Fruit fly (Drosophila melanogaster) whole organism, embryonic: ENCODE measurements around the gene Duba.

Source experiments
- Antp ChIP-seq: fragments of 200-800 bp; sonication (Bioruptor generic); optimal IDR thresholded peaks from 3 replicates; lab custom pipeline; 2016; ENCODE audit warnings: missing biosample characterization, missing genetic modification characterization
- Atf-2 ChIP-seq: fragments of 200-800 bp; sonication (Bioruptor generic); optimal IDR thresholded peaks from 2 replicates; lab custom pipeline; 2016; ENCODE audit warnings: missing biosample characterization, missing genetic modification characterization
- Bteb2 ChIP-seq: fragments of 200-800 bp; sonication (Bioruptor generic); optimal IDR thresholded peaks from 2 replicates; lab custom pipeline; 2016; ENCODE audit warnings: missing biosample characterization, missing genetic modification characterization
- CG10209 ChIP-seq: fragments of 200-800 bp; sonication (Bioruptor generic); optimal IDR thresholded peaks from 3 replicates; lab custom pipeline; 2017; ENCODE audit warnings: missing biosample characterization, mild to moderate bottlenecking, missing genetic modification characterization, missing genetic modification reagents
- CG10321 ChIP-seq: fragments of 200-800 bp; sonication (Bioruptor generic); IDR thresholded peaks from 2 replicates; pipeline ENCODE4 v1.3.6; 2022; ENCODE audit warnings: missing biosample characterization, missing genetic modification characterization
- CG11247 ChIP-seq: fragments of 200-800 bp; sonication (Bioruptor generic); IDR thresholded peaks from 2 replicates; pipeline ENCODE4 v1.3.6; 2022; ENCODE audit warnings: missing biosample characterization, missing genetic modification characterization
- CG11696 ChIP-seq: fragments of 200-800 bp; sonication (Bioruptor generic); IDR thresholded peaks from 2 replicates; pipeline ENCODE4 v1.3.6; 2022; ENCODE audit warnings: missing biosample characterization, missing genetic modification characterization
- CG1233 ChIP-seq: fragments of 200-800 bp; sonication (Bioruptor generic); optimal IDR thresholded peaks from 4 replicates; lab custom pipeline; 2018; ENCODE audit warnings: missing biosample characterization, mild to moderate bottlenecking, missing genetic modification characterization
- CG13123 ChIP-seq: fragments of 200-800 bp; sonication (Bioruptor generic); optimal IDR thresholded peaks from 2 replicates; lab custom pipeline; 2016; ENCODE audit warnings: missing biosample characterization, missing genetic modification characterization
- CG13296 ChIP-seq: fragments of 200-800 bp; sonication (Bioruptor generic); optimal IDR thresholded peaks from 3 replicates; lab custom pipeline; 2018; ENCODE audit warnings: missing biosample characterization, mild to moderate bottlenecking, missing genetic modification characterization
- CG2129 ChIP-seq: fragments of 200-800 bp; sonication (Bioruptor generic); IDR thresholded peaks from 2 replicates; pipeline ENCODE4 v1.3.6; 2022; ENCODE audit warnings: missing biosample characterization, missing genetic modification characterization; ENCODE audit not compliant: partially characterized antibody
- CG2202 ChIP-seq: fragments of 200-800 bp; sonication (Bioruptor generic); optimal IDR thresholded peaks from 2 replicates; lab custom pipeline; 2018; ENCODE audit warnings: missing biosample characterization, mild to moderate bottlenecking, missing genetic modification characterization
- CG31365 ChIP-seq: fragments of 200-800 bp; sonication (Bioruptor generic); optimal IDR thresholded peaks from 2 replicates; lab custom pipeline; 2018; ENCODE audit warnings: missing biosample characterization, mild to moderate bottlenecking, missing genetic modification characterization
- CG4360 ChIP-seq: fragments of 200-800 bp; sonication (Bioruptor generic); IDR thresholded peaks from 2 replicates; pipeline ENCODE4 v1.3.6; 2022; ENCODE audit warnings: missing biosample characterization, missing genetic modification characterization
- CG4424 ChIP-seq: fragments of 200-800 bp; sonication (Bioruptor generic); optimal IDR thresholded peaks from 3 replicates; lab custom pipeline; 2016; ENCODE audit warnings: missing biosample characterization, missing genetic modification characterization
- CG5180 ChIP-seq: fragments of 200-800 bp; sonication (Bioruptor generic); optimal IDR thresholded peaks from 3 replicates; lab custom pipeline; 2017; ENCODE audit warnings: missing biosample characterization, missing genetic modification characterization, mild to moderate bottlenecking, moderate library complexity, missing genetic modification reagents
- CG5953 ChIP-seq: fragments of 200-800 bp; sonication (Bioruptor generic); IDR thresholded peaks from 2 replicates; pipeline ENCODE4 v1.3.6; 2022; ENCODE audit warnings: missing biosample characterization, missing genetic modification characterization
- CG7963 ChIP-seq: fragments of 200-800 bp; sonication (Bioruptor generic); IDR thresholded peaks from 3 replicates; pipeline ENCODE4 v1.3.6; 2022; ENCODE audit warnings: missing biosample characterization, missing genetic modification characterization; ENCODE audit not compliant: partially characterized antibody
- CG7987 ChIP-seq: fragments of 200-800 bp; sonication (Bioruptor generic); optimal IDR thresholded peaks from 2 replicates; lab custom pipeline; 2018; ENCODE audit warnings: missing biosample characterization, mild to moderate bottlenecking, missing genetic modification characterization, moderate library complexity
- CG8944 ChIP-seq: fragments of 200-800 bp; sonication (Bioruptor generic); optimal IDR thresholded peaks from 3 replicates; lab custom pipeline; 2016; ENCODE audit warnings: missing biosample characterization, missing genetic modification characterization
- D ChIP-seq, 2 experiments: fragments of 200-800 bp in 1 of 2; fragments of >200 bp in 1 of 2; sonication (Bioruptor generic) in 1 of 2; optimal IDR thresholded peaks; 2 replicates in 1 of 2; 3 replicates in 1 of 2; lab custom pipeline; 2017; ENCODE audit warnings: mild to moderate bottlenecking in 1 of 2, missing biosample characterization in 1 of 2, missing genetic modification characterization in 1 of 2, missing genetic modification reagents in 1 of 2
- Dip2 ChIP-seq: fragments of 200-800 bp; sonication (Bioruptor generic); IDR thresholded peaks from 2 replicates; pipeline ENCODE4 v1.3.6; 2022; ENCODE audit warnings: missing biosample characterization, missing genetic modification characterization
- Eip74EF ChIP-seq, 2 experiments: fragments of 200-800 bp in 1 of 2; fragments of >200 bp in 1 of 2; sonication (Bioruptor generic) in 1 of 2; optimal IDR thresholded peaks; 2 replicates each; lab custom pipeline; 2017 to 2019; ENCODE audit warnings: missing biosample characterization in 2 of 2, missing genetic modification characterization in 2 of 2, mild to moderate bottlenecking in 1 of 2, moderate library complexity in 1 of 2
- HLHmδ ChIP-seq: fragments of 200-800 bp; sonication (Bioruptor generic); optimal IDR thresholded peaks from 2 replicates; lab custom pipeline; 2018; ENCODE audit warnings: missing biosample characterization, mild to moderate bottlenecking, missing genetic modification characterization, moderate library complexity
- Hmx ChIP-seq: fragments of 200-800 bp; sonication (Bioruptor generic); optimal IDR thresholded peaks from 2 replicates; lab custom pipeline; 2016; ENCODE audit warnings: missing biosample characterization, missing genetic modification characterization
- Hr51 ChIP-seq, 2 experiments: fragments of 200-800 bp; sonication (Bioruptor generic); optimal IDR thresholded peaks; 2 replicates in 1 of 2; 3 replicates in 1 of 2; lab custom pipeline; 2016 to 2018; ENCODE audit warnings: missing biosample characterization in 2 of 2, missing genetic modification characterization in 2 of 2, mild to moderate bottlenecking in 1 of 2, moderate library complexity in 1 of 2
- Kr ChIP-seq: fragments of 200-800 bp; sonication (Bioruptor generic); optimal IDR thresholded peaks from 2 replicates; lab custom pipeline; 2017; ENCODE audit warnings: missing biosample characterization, mild to moderate bottlenecking, missing genetic modification characterization
- Lim3 ChIP-seq: fragments of 200-800 bp; sonication (Bioruptor generic); IDR thresholded peaks from 2 replicates; pipeline ENCODE4 v1.3.6; 2022; ENCODE audit warnings: missing biosample characterization, missing genetic modification characterization
- MBD-R2 ChIP-seq: fragments of 200-800 bp; sonication (Bioruptor generic); IDR thresholded peaks from 2 replicates; pipeline ENCODE4 v1.3.6; 2022; ENCODE audit warnings: missing biosample characterization, missing genetic modification characterization
- NC2α ChIP-seq: fragments of 200-800 bp; sonication (Bioruptor generic); optimal IDR thresholded peaks from 2 replicates; lab custom pipeline; 2016; ENCODE audit warnings: missing biosample characterization, missing genetic modification characterization
- fd3F ChIP-seq: fragments of 200-800 bp; sonication (Bioruptor generic); optimal IDR thresholded peaks from 2 replicates; lab custom pipeline; 2018; ENCODE audit warnings: missing biosample characterization, mild to moderate bottlenecking, missing genetic modification characterization, moderate library complexity
- fru ChIP-seq: fragments of >200 bp; optimal IDR thresholded peaks from 2 replicates; lab custom pipeline; 2017
- klu ChIP-seq: fragments of 200-800 bp; sonication (Bioruptor generic); IDR thresholded peaks from 2 replicates; pipeline ENCODE4 v1.3.6; 2022; ENCODE audit warnings: missing biosample characterization, missing genetic modification characterization
- lmd ChIP-seq: fragments of 200-800 bp; sonication (Bioruptor generic); IDR thresholded peaks from 2 replicates; pipeline ENCODE4 v1.3.6; 2022; ENCODE audit warnings: missing biosample characterization, missing genetic modification characterization
- peb ChIP-seq: fragments of 200-800 bp; sonication (Bioruptor generic); IDR thresholded peaks from 2 replicates; pipeline ENCODE4 v1.3.6; 2022; ENCODE audit warnings: missing biosample characterization, missing genetic modification characterization
- phol ChIP-seq: fragments of 200-800 bp; sonication (Bioruptor generic); optimal IDR thresholded peaks from 3 replicates; lab custom pipeline; 2018; ENCODE audit warnings: missing biosample characterization, mild to moderate bottlenecking, missing genetic modification characterization, moderate library complexity
- pum ChIP-seq: fragments of 200-800 bp; sonication (Bioruptor generic); optimal IDR thresholded peaks from 2 replicates; lab custom pipeline; 2016; ENCODE audit warnings: missing biosample characterization, missing genetic modification characterization
- schlank ChIP-seq: fragments of 200-800 bp; sonication (Bioruptor generic); optimal IDR thresholded peaks from 2 replicates; lab custom pipeline; 2018; ENCODE audit warnings: missing biosample characterization, mild to moderate bottlenecking, missing genetic modification characterization
- sens-2 ChIP-seq: fragments of 200-800 bp; sonication (Bioruptor generic); IDR thresholded peaks from 2 replicates; pipeline ENCODE4 v1.3.6; 2022; ENCODE audit warnings: missing biosample characterization, missing genetic modification characterization
- sisA ChIP-seq: fragments of 200-800 bp; sonication (Bioruptor generic); IDR thresholded peaks from 2 replicates; pipeline ENCODE4 v1.3.6; 2022; ENCODE audit warnings: missing biosample characterization, missing genetic modification characterization
- slou ChIP-seq: fragments of 200-800 bp; sonication (Bioruptor generic); optimal IDR thresholded peaks from 3 replicates; lab custom pipeline; 2016; ENCODE audit warnings: missing biosample characterization, missing genetic modification characterization
- slp2 ChIP-seq: fragments of 200-800 bp; sonication (Bioruptor generic); optimal IDR thresholded peaks from 2 replicates; lab custom pipeline; 2016; ENCODE audit warnings: missing biosample characterization, missing genetic modification characterization
- so ChIP-seq: fragments of 200-800 bp; sonication (Bioruptor generic); IDR thresholded peaks from 3 replicates; pipeline ENCODE4 v1.3.6; 2022; ENCODE audit warnings: missing biosample characterization, missing genetic modification characterization
- sqz ChIP-seq: fragments of 200-800 bp; sonication (Bioruptor generic); optimal IDR thresholded peaks from 3 replicates; lab custom pipeline; 2018; ENCODE audit warnings: missing biosample characterization, mild to moderate bottlenecking, missing genetic modification characterization
- tna ChIP-seq: fragments of 200-800 bp; sonication (Bioruptor generic); IDR thresholded peaks from 2 replicates; pipeline ENCODE4 v1.3.6; 2022; ENCODE audit warnings: missing biosample characterization, missing genetic modification characterization; ENCODE audit not compliant: partially characterized antibody
- trh ChIP-seq: fragments of 200-800 bp; sonication (Bioruptor generic); optimal IDR thresholded peaks from 2 replicates; lab custom pipeline; 2016; ENCODE audit warnings: missing biosample characterization, missing genetic modification characterization
- vnd ChIP-seq: fragments of 200-800 bp; sonication (Bioruptor generic); IDR thresholded peaks from 3 replicates; pipeline ENCODE4 v1.3.6; 2022; ENCODE audit warnings: missing biosample characterization, missing genetic modification characterization; ENCODE audit not compliant: partially characterized antibody
- wdn ChIP-seq: fragments of 200-800 bp; sonication (Bioruptor generic); IDR thresholded peaks from 2 replicates; pipeline ENCODE4 v1.3.6; 2022; ENCODE audit warnings: missing biosample characterization, missing genetic modification characterization

Duba gene

dm6 chr3L:11561946-11562760, 47.1 kb downstream of the Duba start, which contains the start of the genes CG7394 and Mob2 (continued):
- TF ChIP-seq sqz (GFP tag; lab: Kevin White, UChicago) (peak; percentile 44), Hr51 (GFP tag; optimal IDR thresholded peaks at IDR 0.05; lab: Kevin White, UChicago) (peak; percentile 88 to 92), CG10209 (GFP tag; lab: Kevin White, UChicago) (peak; percentile 87), CG5953 (GFP tag; lab: Robert Waterston, UW) (peak; percentile 82), wdn (peak; percentile 93), lmd (GFP tag; lab: Robert Waterston, UW) (peak; percentile 87), CG10321 (GFP tag; lab: Robert Waterston, UW) (peak; percentile 67), Antp (GFP tag; lab: Kevin White, UChicago) (peak; percentile 63), CG11696 (GFP tag; lab: Robert Waterston, UW) (peak; percentile 52; the same call in 1 of the 2 replicates), Kr (GFP tag; lab: Kevin White, UChicago) (no peak), Eip74EF (GFP tag; optimal IDR thresholded peaks at IDR 0.05; lab: Kevin White, UChicago) (peak in 1 of 2 experiments; percentile 70), Dip2 (GFP tag; lab: Robert Waterston, UW) (peak; percentile 12; the same call in 1 of the 2 replicates), CG4360 (GFP tag; lab: Robert Waterston, UW) (peak; percentile 63), CG11247 (peak; percentile 92), sens-2 (GFP tag; lab: Robert Waterston, UW) (peak; percentile 86), pum (GFP tag; lab: Kevin White, UChicago) (peak; percentile 70), vnd (peak; percentile 86), trh (GFP tag; lab: Kevin White, UChicago) (peak; percentile 77), CG2202 (tag; lab: Kevin White, UChicago) (peak; percentile 84), schlank (tag; lab: Kevin White, UChicago) (peak; percentile 65), CG1233 (GFP tag; lab: Kevin White, UChicago) (peak; percentile 80), CG13123 (peak; percentile 88), CG5180 (GFP tag; lab: Kevin White, UChicago) (peak; percentile 73), fru (no peak), MBD-R2 (peak; percentile 81), D (optimal IDR thresholded peaks at IDR 0.05; lab: Kevin White, UChicago) (peak; percentile 63), D (GFP tag; optimal IDR thresholded peaks at IDR 0.05; lab: Kevin White, UChicago) (peak; percentile 70), slp2 (GFP tag; lab: Kevin White, UChicago) (peak; percentile 79), CG13296 (GFP tag; lab: Kevin White, UChicago) (peak; percentile 83), NC2α (peak; percentile 17), Atf-2 (peak; percentile 53), CG7963 (GFP tag; lab: Robert Waterston, UW) (peak; percentile 53; the same call in 1 of the 3 replicates), HLHmδ (no peak), Hmx (GFP tag; lab: Kevin White, UChicago) (peak; percentile 82), fd3F (GFP tag; lab: Kevin White, UChicago) (peak; percentile 90), klu (GFP tag; lab: Robert Waterston, UW) (peak; percentile 80), Bteb2 (GFP tag; lab: Kevin White, UChicago) (peak; percentile 85), CG31365 (peak; percentile 57), tna (GFP tag; lab: Robert Waterston, UW) (peak; percentile 79), CG2129 (GFP tag; lab: Robert Waterston, UW) (peak; percentile 69), phol (peak; percentile 90), CG4424 (peak; percentile 88), CG7987 (GFP tag; lab: Kevin White, UChicago) (peak; percentile 75), so (peak; percentile 79; the same call in 2 of the 3 replicates), sisA (peak; percentile 90), CG8944 (GFP tag; lab: Kevin White, UChicago) (peak; percentile 64), Lim3 (0 out of 2 replicates have a peak, but pooled peaks have one; percentile 19), peb (GFP tag; lab: Robert Waterston, UW) (peak; percentile 72), slou (GFP tag; lab: Kevin White, UChicago) (peak; percentile 88)
